Worm (Caenorhabditis elegans) whole organism, young adult: Measurements from ENCODE around the gene C09H5.7.

Experiments
- C06A6.2 ChIP-seq: fragments of 200-800 bp; sonication (Bioruptor generic); conservative IDR thresholded peaks from 2 replicates; pipeline ENCODE4 v1.3.6; 2022; ENCODE audit warnings: missing genetic modification characterization, missing compliant biosample characterization
- F22D6.2 ChIP-seq: sonication (generic microtip); optimal IDR thresholded peaks from 2 replicates; lab custom pipeline; 2016; ENCODE audit warnings: mild to moderate bottlenecking, missing genetic modification characterization, missing compliant biosample characterization
- F23B12.7 ChIP-seq: sonication (generic microtip); optimal IDR thresholded peaks from 2 replicates; lab custom pipeline; 2017; ENCODE audit warnings: missing genetic modification characterization, mild to moderate bottlenecking, missing compliant biosample characterization, antibody characterized with exemption, moderate library complexity; ENCODE audit not compliant: insufficient read depth
- F37B4.10 ChIP-seq: fragments of 200-800 bp; sonication (Bioruptor generic); IDR thresholded peaks from 2 replicates; pipeline ENCODE4 v1.3.6; 2022; ENCODE audit warnings: missing genetic modification characterization, missing compliant biosample characterization
- F52B5.7 ChIP-seq: sonication (generic microtip); optimal IDR thresholded peaks from 2 replicates; lab custom pipeline; 2016; ENCODE audit warnings: mild to moderate bottlenecking, missing genetic modification characterization, missing compliant biosample characterization
- K11D2.4 ChIP-seq: fragments of 200-800 bp; sonication (Bioruptor generic); IDR thresholded peaks from 2 replicates; pipeline ENCODE4 v1.3.6; 2022; ENCODE audit warnings: missing genetic modification reagents, missing genetic modification characterization, missing compliant biosample characterization
- T26A5.8 ChIP-seq: sonication (generic microtip); optimal IDR thresholded peaks from 2 replicates; lab custom pipeline; 2016; ENCODE audit warnings: missing genetic modification characterization, missing compliant biosample characterization
- Y56A3A.18 ChIP-seq: fragments of 200-800 bp; sonication (Bioruptor generic); IDR thresholded peaks from 2 replicates; pipeline ENCODE4 v1.3.6; 2022; ENCODE audit warnings: missing genetic modification reagents, missing genetic modification characterization, missing compliant biosample characterization
- Y95B8A.8 ChIP-seq: fragments of 200-800 bp; sonication (Bioruptor generic); IDR thresholded peaks from 2 replicates; pipeline ENCODE4 v1.3.6; 2022; ENCODE audit warnings: missing genetic modification reagents, missing genetic modification characterization, missing compliant biosample characterization
- ama-1 ChIP-seq, 3 experiments: fragments of 150-350 bp in 1 of 3; sonication (generic microtip) in 2 of 3; optimal IDR thresholded peaks; 2 replicates each; lab custom pipeline; 2014 to 2018; ENCODE audit warnings: missing biosample characterization in 2 of 3, missing genetic modification characterization in 2 of 3, missing genetic modification reagents in 2 of 3
- aptf-2 ChIP-seq: fragments of 200-800 bp; sonication (Bioruptor generic); conservative IDR thresholded peaks from 2 replicates; pipeline ENCODE4 v1.3.6; 2022; ENCODE audit warnings: missing genetic modification reagents, missing genetic modification characterization, missing compliant biosample characterization
- attf-3 ChIP-seq: fragments of 200-800 bp; sonication (Bioruptor generic); conservative IDR thresholded peaks from 2 replicates; pipeline ENCODE4 v1.3.6; 2022; ENCODE audit warnings: missing genetic modification reagents, missing genetic modification characterization, missing compliant biosample characterization
- attf-5 ChIP-seq: fragments of 200-800 bp; sonication (Bioruptor generic); optimal IDR thresholded peaks from 2 replicates; lab custom pipeline; 2018; ENCODE audit warnings: mild to moderate bottlenecking, missing genetic modification characterization, missing compliant biosample characterization
- ccch-3 ChIP-seq: fragments of 200-800 bp; sonication (Bioruptor generic); optimal IDR thresholded peaks from 2 replicates; lab custom pipeline; 2018; ENCODE audit warnings: mild to moderate bottlenecking, missing genetic modification characterization, missing compliant biosample characterization
- cebp-2 ChIP-seq: fragments of 200-800 bp; sonication (Bioruptor generic); IDR thresholded peaks from 2 replicates; pipeline ENCODE4 v1.3.6; 2022; ENCODE audit warnings: missing genetic modification characterization, missing compliant biosample characterization
- ceh-79 ChIP-seq: sonication (generic microtip); optimal IDR thresholded peaks from 2 replicates; lab custom pipeline; 2017; ENCODE audit warnings: mild to moderate bottlenecking, missing genetic modification characterization, missing compliant biosample characterization
- dpl-1 ChIP-seq: fragments of 150-350 bp; optimal IDR thresholded peaks from 2 replicates; lab custom pipeline; 2014; ENCODE audit warnings: missing biosample characterization, missing genetic modification reagents, missing genetic modification characterization
- egrh-3 ChIP-seq: fragments of 200-800 bp; sonication (Bioruptor generic); IDR thresholded peaks from 2 replicates; pipeline ENCODE4 v1.3.6; 2022; ENCODE audit warnings: missing genetic modification reagents, missing genetic modification characterization, missing compliant biosample characterization
- him-1 ChIP-seq: sonication (generic microtip); optimal IDR thresholded peaks from 2 replicates; lab custom pipeline; 2016; ENCODE audit warnings: missing genotype, missing genetic modification reagents, missing genetic modification characterization, missing compliant biosample characterization
- hmg-1.2 ChIP-seq: fragments of 200-800 bp; sonication (Bioruptor generic); IDR thresholded peaks from 2 replicates; pipeline ENCODE4 v1.3.6; 2022; ENCODE audit warnings: missing genetic modification reagents, missing genetic modification characterization, missing compliant biosample characterization
- hmg-20 ChIP-seq: fragments of 200-800 bp; sonication (Bioruptor generic); IDR thresholded peaks from 2 replicates; pipeline ENCODE4 v1.3.6; 2022; ENCODE audit warnings: missing genetic modification reagents, missing genetic modification characterization, missing compliant biosample characterization
- lin-40 ChIP-seq: sonication (generic microtip); optimal IDR thresholded peaks from 2 replicates; lab custom pipeline; 2016; ENCODE audit warnings: missing genetic modification characterization, mild to moderate bottlenecking, missing compliant biosample characterization, missing genotype, missing genetic modification reagents
- lin-54 ChIP-seq: fragments of 200-800 bp; sonication (Bioruptor generic); optimal IDR thresholded peaks from 2 replicates; lab custom pipeline; 2018; ENCODE audit warnings: mild to moderate bottlenecking, missing genetic modification characterization, missing compliant biosample characterization
- lir-1 ChIP-seq: fragments of 200-800 bp; sonication (Bioruptor generic); conservative IDR thresholded peaks from 2 replicates; pipeline ENCODE4 v1.3.6; 2022; ENCODE audit warnings: missing genetic modification reagents, missing genetic modification characterization, missing compliant biosample characterization
- lsl-1 ChIP-seq: fragments of 200-800 bp; sonication (Bioruptor generic); optimal IDR thresholded peaks from 2 replicates; lab custom pipeline; 2018; ENCODE audit warnings: mild to moderate bottlenecking, missing genetic modification characterization, moderate library complexity, missing compliant biosample characterization
- madf-10 ChIP-seq: sonication (generic microtip); optimal IDR thresholded peaks from 2 replicates; lab custom pipeline; 2016; ENCODE audit warnings: mild to moderate bottlenecking, missing genetic modification characterization, missing compliant biosample characterization
- madf-8 ChIP-seq: fragments of 200-800 bp; sonication (Bioruptor generic); conservative IDR thresholded peaks from 2 replicates; pipeline ENCODE4 v1.3.6; 2022; ENCODE audit warnings: missing genetic modification reagents, missing genetic modification characterization, missing compliant biosample characterization
- mcd-1 ChIP-seq: fragments of 200-800 bp; sonication (Bioruptor generic); IDR thresholded peaks from 2 replicates; pipeline ENCODE4 v1.3.6; 2022; ENCODE audit warnings: missing genetic modification reagents, missing genetic modification characterization, missing compliant biosample characterization
- repo-1 ChIP-seq: sonication (generic microtip); optimal IDR thresholded peaks from 2 replicates; lab custom pipeline; 2017; ENCODE audit warnings: mild to moderate bottlenecking, missing genetic modification characterization, missing compliant biosample characterization
- snpc-1.1 ChIP-seq: sonication (generic microtip); optimal IDR thresholded peaks from 2 replicates; lab custom pipeline; 2017; ENCODE audit warnings: missing genetic modification characterization, mild to moderate bottlenecking, missing compliant biosample characterization, antibody characterized with exemption, moderate library complexity, missing genotype, missing genetic modification reagents; ENCODE audit not compliant: insufficient read depth
- sptf-2 ChIP-seq: fragments of 200-800 bp; sonication (Bioruptor generic); optimal IDR thresholded peaks from 2 replicates; lab custom pipeline; 2018; ENCODE audit warnings: mild to moderate bottlenecking, missing genetic modification characterization, missing compliant biosample characterization
- unc-130 ChIP-seq: sonication (generic microtip); optimal IDR thresholded peaks from 2 replicates; lab custom pipeline; 2016; ENCODE audit warnings: missing genetic modification reagents, missing genetic modification characterization, missing compliant biosample characterization
- zfh-2 ChIP-seq: fragments of 200-800 bp; sonication (Bioruptor generic); conservative IDR thresholded peaks from 2 replicates; pipeline ENCODE4 v1.3.6; 2022; ENCODE audit warnings: missing genetic modification reagents, missing genetic modification characterization, missing compliant biosample characterization
- ztf-18 ChIP-seq: sonication (generic microtip); optimal IDR thresholded peaks from 2 replicates; lab custom pipeline; 2016; ENCODE audit warnings: missing genotype, mild to moderate bottlenecking, missing genetic modification characterization, missing compliant biosample characterization
- ztf-26 ChIP-seq: sonication (generic microtip); optimal IDR thresholded peaks from 2 replicates; lab custom pipeline; 2017; ENCODE audit warnings: missing genetic modification characterization, missing compliant biosample characterization
- ztf-28 ChIP-seq: fragments of 200-800 bp; sonication (Bioruptor generic); IDR thresholded peaks from 2 replicates; pipeline ENCODE4 v1.3.6; 2022; ENCODE audit warnings: missing genetic modification reagents, missing genetic modification characterization, missing compliant biosample characterization
- ztf-3 ChIP-seq: fragments of 200-800 bp; sonication (Bioruptor generic); optimal IDR thresholded peaks from 2 replicates; lab custom pipeline; 2018; ENCODE audit warnings: mild to moderate bottlenecking, missing genetic modification characterization, missing compliant biosample characterization
- ztf-6 ChIP-seq: fragments of 200-800 bp; sonication (Bioruptor generic); IDR thresholded peaks from 2 replicates; pipeline ENCODE4 v1.3.6; 2022; ENCODE audit warnings: missing genetic modification reagents, missing genetic modification characterization, missing compliant biosample characterization

Gene C09H5.7

ce11 chrV:8054130-8054529, 30.9 kb downstream of the C09H5.7 start, which contains the start of gene ZC513.2:
Gene ZC513.2, plus strand, starts transcription at chrV:8054430.
- no peak for TF ChIP-seq hmg-1.2 (GFP tag; lab: Robert Waterston, UW)
- no peak for TF ChIP-seq F52B5.7 (tag; lab: Kevin White, UChicago)
- no peak for TF ChIP-seq T26A5.8 (tag; lab: Kevin White, UChicago)

- TF ChIP-seq madf-10 (tag; lab: Kevin White, UChicago) (no peak), him-1 (no peak), ama-1 (optimal IDR thresholded peaks at IDR 0.05; lab: Kevin White, UChicago) (no peak), ama-1 (GFP tag; optimal IDR thresholded peaks at IDR 0.05; lab: Kevin White, UChicago) (no peak), K11D2.4 (GFP tag; lab: Robert Waterston, UW) (no peak), snpc-1.1 (tag; lab: Kevin White, UChicago) (no peak), ztf-26 (tag; lab: Kevin White, UChicago) (no peak), ztf-18 (no peak), ccch-3 (GFP tag; lab: Kevin White, UChicago) (no peak), Y95B8A.8 (GFP tag; lab: Robert Waterston, UW) (no peak)
These were observed 33.2 kb downstream of the C09H5.7 start, which contains the start of gene sth-1 for ce11 chrV:8051851-8052250. Gene sth-1, plus strand, starts transcription at chrV:8052151.

- no peak for TF ChIP-seq F23B12.7
- no peak for TF ChIP-seq lir-1 (GFP tag; lab: Robert Waterston, UW)
- no peak for TF ChIP-seq cebp-2 (GFP tag; lab: Robert Waterston, UW)
- no peak for TF ChIP-seq attf-5
These were observed 34.2 kb downstream of the C09H5.7 start, which contains the start of gene col-43 for ce11 chrV:8050811-8051210. Gene col-43, minus strand, starts transcription at chrV:8050911.

- TF ChIP-seq ztf-28 (GFP tag; lab: Robert Waterston, UW): no peak
- peak; percentile 90; the same call in 1 of the 2 replicates for TF ChIP-seq egrh-3
- no peak for TF ChIP-seq madf-8 (GFP tag; lab: Robert Waterston, UW)
- no peak for TF ChIP-seq ztf-3 (GFP tag; lab: Kevin White, UChicago)
- no peak for TF ChIP-seq sptf-2 (GFP tag; lab: Kevin White, UChicago)
- TF ChIP-seq attf-3: no peak
- no peak for TF ChIP-seq ceh-79 (tag; lab: Kevin White, UChicago)
- peak; percentile 83 for TF ChIP-seq zfh-2 (GFP tag; lab: Robert Waterston, UW)
- TF ChIP-seq F37B4.10 (GFP tag; lab: Robert Waterston, UW): no peak
- no peak for TF ChIP-seq repo-1
- no peak for TF ChIP-seq hmg-20
- TF ChIP-seq aptf-2 (GFP tag; lab: Robert Waterston, UW): no peak
- TF ChIP-seq ztf-6 (GFP tag; lab: Robert Waterston, UW): no peak
- no peak for TF ChIP-seq unc-130
- TF ChIP-seq F22D6.2 (tag; lab: Kevin White, UChicago): no peak
- TF ChIP-seq dpl-1: no peak
- no peak; the same call in 1 of the 2 replicates for TF ChIP-seq mcd-1 (GFP tag; lab: Robert Waterston, UW)
- TF ChIP-seq lsl-1 (GFP tag; lab: Kevin White, UChicago): no peak
- no peak for TF ChIP-seq lin-40 (tag; lab: Kevin White, UChicago)
- TF ChIP-seq Y56A3A.18 (GFP tag; lab: Robert Waterston, UW): no peak
- TF ChIP-seq lin-54 (GFP tag; lab: Kevin White, UChicago): no peak
- TF ChIP-seq cebp-2 (GFP tag; lab: Robert Waterston, UW): 0 out of 2 replicates have a peak, but pooled peaks have one; percentile 12
- TF ChIP-seq T26A5.8 (tag; lab: Kevin White, UChicago): no peak
- no peak for TF ChIP-seq C06A6.2 (GFP tag; lab: Robert Waterston, UW)
These were observed 34.9 kb downstream of the C09H5.7 start for ce11 chrV:8050059-8050677.
